Fruit fly (Drosophila melanogaster) whole organism, pupa: ENCODE measurements around the gene CG33795.

Source experiments
- CG10348 ChIP-seq: fragments of 200-800 bp; sonication (Bioruptor generic); IDR thresholded peaks from 2 replicates; pipeline ENCODE4 v1.3.6; 2022; ENCODE audit warnings: missing biosample characterization, missing genetic modification characterization
- CG12605 ChIP-seq: fragments of 200-800 bp; sonication (Bioruptor generic); IDR thresholded peaks from 2 replicates; pipeline ENCODE4 v1.3.6; 2022; ENCODE audit warnings: missing biosample characterization, missing genetic modification characterization
- CG13204 ChIP-seq: fragments of 200-800 bp; sonication (Bioruptor generic); optimal IDR thresholded peaks from 2 replicates; lab custom pipeline; 2018; ENCODE audit warnings: missing biosample characterization, mild to moderate bottlenecking, missing genetic modification characterization, moderate library complexity
- CG14655 ChIP-seq: fragments of 200-800 bp; sonication (Bioruptor generic); optimal IDR thresholded peaks from 3 replicates; lab custom pipeline; 2017; ENCODE audit warnings: mild to moderate bottlenecking, missing biosample characterization, missing genetic modification reagents, missing genetic modification characterization
- CG15710 ChIP-seq: fragments of 200-800 bp; sonication (Bioruptor generic); optimal IDR thresholded peaks from 2 replicates; lab custom pipeline; 2018; ENCODE audit warnings: missing biosample characterization, mild to moderate bottlenecking, missing genetic modification characterization, moderate library complexity
- CG17806 ChIP-seq: fragments of 200-800 bp; sonication (Bioruptor generic); optimal IDR thresholded peaks from 2 replicates; lab custom pipeline; 2018; ENCODE audit warnings: missing biosample characterization, mild to moderate bottlenecking, missing genetic modification characterization, moderate library complexity
- CG32121 ChIP-seq: fragments of 200-800 bp; sonication (Bioruptor generic); IDR thresholded peaks from 2 replicates; pipeline ENCODE4 v1.3.6; 2022; ENCODE audit warnings: missing biosample characterization, missing genetic modification characterization
- CG34367 ChIP-seq: fragments of 200-800 bp; sonication (Bioruptor generic); optimal IDR thresholded peaks from 2 replicates; lab custom pipeline; 2018; ENCODE audit warnings: missing biosample characterization, mild to moderate bottlenecking, missing genetic modification characterization
- CG4496 ChIP-seq: fragments of 200-800 bp; sonication (Bioruptor generic); IDR thresholded peaks from 3 replicates; pipeline ENCODE4 v1.3.6; 2022; ENCODE audit warnings: missing biosample characterization, missing genetic modification characterization
- CG8159 ChIP-seq: fragments of 200-800 bp; sonication (Bioruptor generic); optimal IDR thresholded peaks from 3 replicates; lab custom pipeline; 2018; ENCODE audit warnings: missing biosample characterization, mild to moderate bottlenecking, missing genetic modification characterization, moderate library complexity
- CG8301 ChIP-seq: fragments of 200-800 bp; sonication (Bioruptor generic); optimal IDR thresholded peaks from 2 replicates; lab custom pipeline; 2018; ENCODE audit warnings: missing biosample characterization, mild to moderate bottlenecking, missing genetic modification characterization
- CG9948 ChIP-seq: fragments of 200-800 bp; sonication (Bioruptor generic); optimal IDR thresholded peaks from 2 replicates; lab custom pipeline; 2018; ENCODE audit warnings: missing biosample characterization, mild to moderate bottlenecking, missing genetic modification characterization, moderate library complexity
- D1 ChIP-seq: fragments of 200-800 bp; sonication (Bioruptor generic); optimal IDR thresholded peaks from 2 replicates; lab custom pipeline; 2018; ENCODE audit warnings: missing biosample characterization, mild to moderate bottlenecking, missing genetic modification characterization, moderate library complexity
- EcR ChIP-seq: fragments of 200-800 bp; sonication (Bioruptor generic); optimal IDR thresholded peaks from 3 replicates; lab custom pipeline; 2019; ENCODE audit warnings: missing biosample characterization, missing genetic modification characterization, mild to moderate bottlenecking, moderate library complexity, missing genetic modification reagents
- Ets98B ChIP-seq: fragments of 200-800 bp; sonication (Bioruptor generic); IDR thresholded peaks from 2 replicates; pipeline ENCODE4 v1.3.6; 2022; ENCODE audit warnings: missing biosample characterization, missing genetic modification characterization
- Pif1A ChIP-seq: fragments of 200-800 bp; sonication (Bioruptor generic); optimal IDR thresholded peaks from 3 replicates; lab custom pipeline; 2016; ENCODE audit warnings: missing biosample characterization, missing genetic modification characterization
- Pif1B ChIP-seq: fragments of 200-800 bp; sonication (Bioruptor generic); optimal IDR thresholded peaks from 3 replicates; lab custom pipeline; 2016; ENCODE audit warnings: missing biosample characterization, missing genetic modification characterization
- Snoo ChIP-seq: fragments of 200-800 bp; sonication (Bioruptor generic); optimal IDR thresholded peaks from 3 replicates; lab custom pipeline; 2017; ENCODE audit warnings: missing biosample characterization, mild to moderate bottlenecking, missing genetic modification characterization, inconsistent platforms
- fd96Ca ChIP-seq: fragments of 200-800 bp; sonication (Bioruptor generic); IDR thresholded peaks from 3 replicates; pipeline ENCODE4 v1.3.6; 2022; ENCODE audit warnings: missing biosample characterization, missing genetic modification characterization
- gl ChIP-seq: fragments of 200-800 bp; sonication (Bioruptor generic); optimal IDR thresholded peaks from 2 replicates; lab custom pipeline; 2018; ENCODE audit warnings: missing biosample characterization, mild to moderate bottlenecking, missing genetic modification characterization
- rn ChIP-seq: fragments of 200-800 bp; sonication (Bioruptor generic); IDR thresholded peaks from 2 replicates; pipeline ENCODE4 v1.3.6; 2022; ENCODE audit warnings: missing biosample characterization, missing genetic modification characterization

Gene CG33795

DNA sequence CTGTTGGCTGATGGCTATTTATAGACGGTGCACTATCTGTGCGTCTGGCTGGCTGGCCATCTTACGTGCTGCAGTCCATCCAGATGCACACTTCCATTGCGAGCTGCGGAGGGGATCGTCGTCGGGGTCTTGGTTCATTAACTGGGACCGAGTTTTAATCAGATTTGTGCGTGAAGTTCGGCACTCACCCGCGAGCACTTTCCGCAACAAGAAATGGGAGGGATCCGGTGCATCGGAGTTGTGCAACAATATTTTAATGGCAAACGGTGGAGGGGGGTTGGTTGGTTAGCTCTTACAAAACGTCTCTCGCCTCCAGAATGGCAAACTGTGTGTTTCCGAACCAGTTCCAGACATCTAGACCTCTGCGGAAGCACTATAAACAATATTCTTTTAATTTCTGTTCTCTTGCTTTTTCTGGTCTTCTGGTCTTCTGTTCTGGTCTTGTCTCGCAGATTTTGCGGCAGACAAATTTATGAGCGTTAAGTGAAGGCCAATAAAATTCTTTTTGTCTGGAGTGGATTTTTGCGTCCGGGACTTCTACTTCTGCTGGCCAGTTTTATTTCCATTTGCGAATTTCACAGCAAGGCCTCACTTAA is 25.5 kb upstream of the CG33795 start:
- TF ChIP-seq rn (GFP tag; lab: Robert Waterston, UW) (no peak), CG4496 (GFP tag; lab: Robert Waterston, UW) (0 out of 3 replicates have a peak, but pooled peaks have one; percentile 11), CG34367 (no peak), CG17806 (tag; lab: Kevin White, UChicago) (no peak), CG8301 (tag; lab: Kevin White, UChicago) (no peak), CG8159 (tag; lab: Kevin White, UChicago) (no peak), Snoo (tag; lab: Kevin White, UChicago) (peak; percentile 42), CG15710 (tag; lab: Kevin White, UChicago) (no peak), CG13204 (GFP tag; lab: Kevin White, UChicago) (peak; percentile 50), D1 (tag; lab: Kevin White, UChicago) (no peak), EcR (GFP tag; lab: Kevin White, UChicago) (peak; percentile 94), Pif1B (GFP tag; lab: Kevin White, UChicago) (no peak)
- TF ChIP-seq, all 21 proteins: peak for 4

DNA sequence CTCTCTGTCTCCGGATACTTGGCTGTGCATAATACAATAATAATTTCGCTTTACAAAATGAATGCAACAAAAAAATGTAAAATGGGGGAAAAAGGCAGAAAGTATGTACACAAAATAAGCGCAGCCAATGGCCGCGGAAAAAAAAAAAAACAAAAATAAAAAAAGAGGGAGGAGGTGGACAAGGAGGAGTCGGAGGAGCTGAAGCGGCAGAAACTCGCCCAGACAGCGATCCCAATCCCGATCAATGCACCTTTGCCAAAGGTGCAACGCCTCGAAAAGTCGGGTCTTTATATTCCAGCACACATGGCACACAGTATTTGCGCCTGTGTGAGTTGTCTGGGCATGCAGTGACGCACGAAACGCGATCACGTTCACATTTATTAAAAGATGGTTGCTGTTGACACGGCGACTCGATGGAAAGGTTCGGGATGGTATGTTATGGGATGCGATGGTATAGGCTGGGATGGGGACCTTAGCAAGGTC is 24.3 kb upstream of the CG33795 start:
- TF ChIP-seq Pif1A (GFP tag; lab: Kevin White, UChicago) (peak; percentile 68), Pif1B (GFP tag; lab: Kevin White, UChicago) (peak; percentile 47), CG8159 (tag; lab: Kevin White, UChicago) (peak; percentile 27), Snoo (tag; lab: Kevin White, UChicago) (peak; percentile 96), CG34367 (no peak), EcR (GFP tag; lab: Kevin White, UChicago) (peak; percentile 99), CG4496 (GFP tag; lab: Robert Waterston, UW) (peak; percentile 69; the same call in 2 of the 3 replicates), gl (tag; lab: Kevin White, UChicago) (peak; percentile 13), CG13204 (GFP tag; lab: Kevin White, UChicago) (peak; percentile 60), Ets98B (peak; percentile 15; the same call in 1 of the 2 replicates), CG10348 (no peak), fd96Ca (GFP tag; lab: Robert Waterston, UW) (peak; percentile 30; the same call in 1 of the 3 replicates), D1 (tag; lab: Kevin White, UChicago) (no peak), CG9948 (tag; lab: Kevin White, UChicago) (no peak)

DNA sequence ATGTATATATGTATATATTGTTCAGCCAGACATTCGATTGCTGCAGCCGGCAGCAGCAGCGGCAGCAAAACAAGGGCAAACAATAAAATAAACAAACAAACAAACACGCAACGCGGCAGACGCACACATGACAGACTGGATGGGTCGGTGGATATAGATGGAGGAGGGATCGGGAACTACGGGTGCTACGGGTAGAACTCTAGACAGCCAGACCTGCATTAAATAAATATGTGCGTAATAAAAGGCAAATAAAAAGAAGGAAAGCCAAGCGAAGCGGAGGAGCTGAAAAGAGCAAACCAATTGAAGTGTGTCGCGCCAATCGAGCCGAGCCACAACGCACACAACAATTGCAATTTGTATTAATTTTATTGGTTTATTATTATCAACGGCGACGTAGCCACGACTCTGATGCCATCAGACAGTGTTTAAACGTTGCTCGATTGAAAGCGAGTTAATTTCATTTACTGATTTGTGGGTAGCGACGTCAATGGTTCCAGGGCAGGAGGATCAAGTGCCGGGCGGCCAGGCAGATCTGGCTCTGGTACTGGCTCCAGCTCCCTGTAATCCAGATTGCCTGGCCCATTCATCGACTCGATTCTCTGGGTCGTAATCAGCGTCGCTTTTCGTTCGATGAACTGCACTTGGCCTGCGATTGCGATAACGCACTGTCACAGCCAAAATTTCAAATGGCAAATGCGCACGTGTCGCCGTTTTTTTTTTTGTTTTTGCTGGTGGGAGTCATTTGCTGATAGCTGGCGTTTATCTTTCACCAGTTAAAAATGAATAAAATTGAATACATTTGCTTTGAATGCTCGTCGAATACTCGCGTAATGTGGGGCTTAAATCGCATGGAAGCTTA is 22.9 kb upstream of the CG33795 start:
- TF ChIP-seq CG8159 (tag; lab: Kevin White, UChicago) = peak; percentile 63
- peak; percentile 70; the same call in 2 of the 3 replicates for TF ChIP-seq fd96Ca (GFP tag; lab: Robert Waterston, UW)
- peak; percentile 80 for TF ChIP-seq Pif1B (GFP tag; lab: Kevin White, UChicago)
- TF ChIP-seq CG12605 (GFP tag; lab: Robert Waterston, UW) = peak; percentile 78
- peak; percentile 54 for TF ChIP-seq CG8301 (tag; lab: Kevin White, UChicago)
- peak; percentile 65 for TF ChIP-seq CG34367
- peak; percentile 87 for TF ChIP-seq gl (tag; lab: Kevin White, UChicago)
- peak; percentile 68 for TF ChIP-seq CG14655 (GFP tag; lab: Kevin White, UChicago)
- peak; percentile 82 for TF ChIP-seq Snoo (tag; lab: Kevin White, UChicago)
- peak; percentile 61 for TF ChIP-seq CG15710 (tag; lab: Kevin White, UChicago)
- TF ChIP-seq Pif1A (GFP tag; lab: Kevin White, UChicago) = peak; percentile 77
- TF ChIP-seq CG32121 (GFP tag; lab: Robert Waterston, UW) = peak; percentile 65; the same call in 1 of the 2 replicates
- peak; percentile 86 for TF ChIP-seq EcR (GFP tag; lab: Kevin White, UChicago)
- peak; percentile 35 for TF ChIP-seq D1 (tag; lab: Kevin White, UChicago)
- TF ChIP-seq Ets98B = peak; percentile 42; the same call in 1 of the 2 replicates
- TF ChIP-seq CG10348 = no peak
- peak; percentile 52 for TF ChIP-seq CG17806 (tag; lab: Kevin White, UChicago)
- peak; percentile 46 for TF ChIP-seq CG9948 (tag; lab: Kevin White, UChicago)
- TF ChIP-seq rn (GFP tag; lab: Robert Waterston, UW) = no peak
- peak; percentile 91 for TF ChIP-seq CG13204 (GFP tag; lab: Kevin White, UChicago)
- peak; percentile 80 for TF ChIP-seq CG4496 (GFP tag; lab: Robert Waterston, UW)

DNA sequence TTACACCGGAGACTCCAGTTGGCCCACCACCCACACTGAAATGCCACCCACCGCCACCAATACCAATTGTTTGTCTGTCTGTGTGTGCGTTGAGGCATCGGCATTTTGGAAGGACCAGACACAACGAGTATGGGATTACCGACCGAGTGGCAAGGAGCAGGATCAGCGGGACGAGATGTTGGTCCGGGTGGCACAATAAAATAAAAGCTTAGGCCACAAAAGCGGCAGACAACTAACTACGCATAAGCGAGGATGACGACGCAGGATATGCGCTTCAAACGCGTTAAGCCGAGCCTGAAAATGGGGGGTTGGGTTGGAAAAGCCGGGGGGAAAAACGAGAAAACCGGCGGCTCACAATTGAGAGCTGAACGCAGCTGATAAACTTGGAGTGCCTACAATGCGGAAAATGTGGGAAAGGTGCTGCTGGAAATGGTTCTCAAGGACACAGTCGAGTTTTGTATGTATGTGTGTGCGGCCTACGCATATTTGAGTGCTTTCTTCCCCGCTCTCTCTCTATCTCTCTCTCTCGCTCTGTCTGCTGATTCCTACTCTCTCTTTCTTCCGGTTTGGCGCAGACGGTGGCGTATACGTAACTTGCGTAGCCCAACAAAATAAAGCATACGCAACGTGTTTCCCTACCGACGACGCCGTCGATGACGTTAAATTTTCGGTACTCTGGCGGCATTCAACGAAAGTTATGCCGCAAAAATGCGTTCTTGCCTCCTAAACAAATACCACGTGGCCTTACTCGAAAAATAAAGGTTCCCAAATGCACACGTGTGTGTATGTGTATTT is 21.6 kb upstream of the CG33795 start:
- TF ChIP-seq Pif1A (GFP tag; lab: Kevin White, UChicago) = no peak
- peak; percentile 20 for TF ChIP-seq CG13204 (GFP tag; lab: Kevin White, UChicago)

DNA sequence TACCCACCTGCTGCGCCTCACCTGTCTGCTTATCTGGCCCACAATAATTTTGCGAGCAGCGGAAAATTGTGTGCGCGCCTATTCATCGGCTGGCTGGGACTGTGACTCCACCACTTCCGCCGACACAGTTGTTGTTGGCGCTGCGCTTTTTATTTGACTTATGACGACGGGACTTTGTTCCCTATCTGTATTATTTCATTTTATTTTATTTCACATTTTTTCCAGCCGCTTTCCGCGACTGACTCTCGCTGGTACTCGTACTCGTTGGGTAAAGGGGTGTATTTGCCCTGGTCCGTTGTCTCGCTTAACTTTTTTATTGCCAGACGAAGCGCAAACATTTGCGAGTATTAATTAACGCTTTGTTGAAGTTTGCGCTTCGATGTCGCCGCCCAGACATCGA is 19.7 kb upstream of the CG33795 start:
- TF ChIP-seq gl (tag; lab: Kevin White, UChicago) (peak; percentile 48), CG13204 (GFP tag; lab: Kevin White, UChicago) (peak; percentile 86), rn (GFP tag; lab: Robert Waterston, UW) (0 out of 2 replicates have a peak, but pooled peaks have one; percentile 13), CG12605 (GFP tag; lab: Robert Waterston, UW) (no peak), EcR (GFP tag; lab: Kevin White, UChicago) (peak; percentile 38), CG4496 (GFP tag; lab: Robert Waterston, UW) (0 out of 3 replicates have a peak, but pooled peaks have one; percentile 30), CG9948 (tag; lab: Kevin White, UChicago) (no peak), CG8301 (tag; lab: Kevin White, UChicago) (no peak), D1 (tag; lab: Kevin White, UChicago) (no peak), CG10348 (no peak), CG14655 (GFP tag; lab: Kevin White, UChicago) (no peak), CG32121 (GFP tag; lab: Robert Waterston, UW) (0 out of 2 replicates have a peak, but pooled peaks have one; percentile 37), Ets98B (no peak), CG8159 (tag; lab: Kevin White, UChicago) (no peak), CG17806 (tag; lab: Kevin White, UChicago) (no peak), fd96Ca (GFP tag; lab: Robert Waterston, UW) (peak; percentile 60; the same call in 1 of the 3 replicates), Snoo (tag; lab: Kevin White, UChicago) (peak; percentile 39), CG34367 (no peak), Pif1A (GFP tag; lab: Kevin White, UChicago) (peak; percentile 29), Pif1B (GFP tag; lab: Kevin White, UChicago) (peak; percentile 39), CG15710 (tag; lab: Kevin White, UChicago) (no peak)
